Fruit fly (Drosophila melanogaster): Measurements from ENCODE around the gene Edem1.

Edem1 gene

dm6 chrX:1879606-1880110, 29.0 kb downstream of the Edem1 start, which contains the start of gene CG14818 (continued):
- TF ChIP-seq sug (tag; optimal IDR thresholded peaks at IDR 0.05) (peak; percentile 31), CG30020 (tag; optimal IDR thresholded peaks at IDR 0.05) (no peak), dpn (GFP tag; optimal IDR thresholded peaks at IDR 0.05) (peak; percentile 59 to 61), Nf-YB (GFP tag; optimal IDR thresholded peaks at IDR 0.05) (peak; percentile 79), CG8290 (GFP tag; optimal IDR thresholded peaks at IDR 0.05) (peak; percentile 67), CG8290 (tag; optimal IDR thresholded peaks at IDR 0.05) (peak in 1 of 2 experiments; percentile 86), gro (GFP tag; optimal IDR thresholded peaks at IDR 0.05) (peak; percentile 42), rib (GFP tag; IDR thresholded peaks at IDR 0.05) (no peak), ci (GFP tag; IDR thresholded peaks at IDR 0.05) (peak; percentile 81), Trl (optimal IDR thresholded peaks at IDR 0.05) (no peak), Trl (GFP tag; optimal IDR thresholded peaks at IDR 0.05) (peak; percentile 69), Sry-δ (GFP tag; optimal IDR thresholded peaks at IDR 0.05) (peak; percentile 88), CG12104 (GFP tag; optimal IDR thresholded peaks at IDR 0.05) (no peak), lmd (GFP tag; IDR thresholded peaks at IDR 0.05) (peak; percentile 72), Bdp1 (GFP tag; optimal IDR thresholded peaks at IDR 0.05) (peak; percentile 47), prd (optimal IDR thresholded peaks at IDR 0.05) (no peak), prd (GFP tag; IDR thresholded peaks at IDR 0.05) (peak; percentile 73; the same call in 2 of the 3 replicates), bbx (GFP tag; IDR thresholded peaks at IDR 0.05; ENCODE audit: partially characterized antibody) (peak; percentile 74), CG2202 (tag; optimal IDR thresholded peaks at IDR 0.05) (no peak), psq (GFP tag; optimal IDR thresholded peaks at IDR 0.05) (no peak), Usf (GFP tag; optimal IDR thresholded peaks at IDR 0.05) (peak; percentile 9), repo (GFP tag; optimal IDR thresholded peaks at IDR 0.05) (peak; percentile 52), fru (optimal IDR thresholded peaks at IDR 0.05) (no peak), CG11398 (GFP tag; optimal IDR thresholded peaks at IDR 0.05) (peak; percentile 36), E2f1 (GFP tag; IDR thresholded peaks at IDR 0.05) (peak; percentile 51; the same call in 1 of the 2 replicates), crp (GFP tag; optimal IDR thresholded peaks at IDR 0.05) (no peak), Meics (GFP tag; optimal IDR thresholded peaks at IDR 0.05) (peak; percentile 52), nmo (GFP tag; optimal IDR thresholded peaks at IDR 0.05) (peak; percentile 59), CG16813 (GFP tag; IDR thresholded peaks at IDR 0.05; ENCODE audit: partially characterized antibody) (peak; percentile 88), CG17385 (GFP tag; optimal IDR thresholded peaks at IDR 0.05) (peak; percentile 53), Atf-2 (GFP tag; optimal IDR thresholded peaks at IDR 0.05) (peak; percentile 53), Mes4 (GFP tag; optimal IDR thresholded peaks at IDR 0.05) (peak; percentile 4), Ravus (GFP tag; IDR thresholded peaks at IDR 0.05) (no peak; the same call in 1 of the 2 replicates), CG4820 (GFP tag; optimal IDR thresholded peaks at IDR 0.05) (peak; percentile 51), Lpt (GFP tag; optimal IDR thresholded peaks at IDR 0.05) (no peak), CG34224 (GFP tag; IDR thresholded peaks at IDR 0.05; ENCODE audit: partially characterized antibody) (peak; percentile 89), CG8359 (GFP tag; optimal IDR thresholded peaks at IDR 0.05; ENCODE audit: borderline replicate concordance) (no peak), stc (GFP tag; IDR thresholded peaks at IDR 0.05) (0 out of 2 replicates have a peak, but pooled peaks have one; percentile 29), ind (GFP tag; optimal IDR thresholded peaks at IDR 0.05) (peak; percentile 62), CG17912 (GFP tag; optimal IDR thresholded peaks at IDR 0.05) (peak; percentile 13), gsb (GFP tag; IDR thresholded peaks at IDR 0.05) (peak; percentile 44; the same call in 1 of the 2 replicates), bab2 (GFP tag; optimal IDR thresholded peaks at IDR 0.05) (peak; percentile 44), tap (tag; optimal IDR thresholded peaks at IDR 0.05) (no peak), otp (GFP tag; IDR thresholded peaks at IDR 0.05) (peak; percentile 56; the same call in 1 of the 3 replicates), ftz-f1 (GFP tag; optimal IDR thresholded peaks at IDR 0.05) (no peak), nerfin-2 (GFP tag; IDR thresholded peaks at IDR 0.05; ENCODE audit: partially characterized antibody) (peak; percentile 55), Nf-YA (GFP tag; IDR thresholded peaks at IDR 0.05) (no peak), CG15073 (GFP tag; optimal IDR thresholded peaks at IDR 0.05) (no peak), CG3995 (GFP tag; optimal IDR thresholded peaks at IDR 0.05) (peak; percentile 63), CG7839 (tag; optimal IDR thresholded peaks at IDR 0.05) (peak; percentile 66), ara (GFP tag; IDR thresholded peaks at IDR 0.05) (peak; percentile 29; the same call in 1 of the 2 replicates), peb (GFP tag; IDR thresholded peaks at IDR 0.05) (peak; percentile 29; the same call in 1 of the 2 replicates)
